Worm (Caenorhabditis elegans) whole organism, mixed stage, embryonic: ENCODE measurements around the gene daz-1.
A peak's percentile ranks its signal among the peaks of the same experiment; 100 is the strongest.

Experiments
- blmp-1 ChIP-seq: fragments of 150-350 bp; optimal IDR thresholded peaks from 2 replicates; lab custom pipeline; 2014; ENCODE audit warnings: missing biosample characterization, missing genetic modification characterization
- cnd-1 ChIP-seq: fragments of 200-800 bp; sonication (Bioruptor generic); optimal IDR thresholded peaks from 2 replicates; lab custom pipeline; 2018; ENCODE audit warnings: mild to moderate bottlenecking, missing genetic modification characterization, missing compliant biosample characterization
- lin-32 ChIP-seq: fragments of 200-800 bp; sonication (Bioruptor generic); optimal IDR thresholded peaks from 2 replicates; lab custom pipeline; 2018; ENCODE audit warnings: mild to moderate bottlenecking, missing genetic modification characterization, missing compliant biosample characterization
- mep-1 ChIP-seq: fragments of 150-350 bp; optimal IDR thresholded peaks from 2 replicates; lab custom pipeline; 2017; ENCODE audit warnings: missing biosample characterization, missing genetic modification reagents, missing genetic modification characterization, inconsistent platforms
- mls-2 ChIP-seq: sonication (generic microtip); optimal IDR thresholded peaks from 2 replicates; lab custom pipeline; 2016; ENCODE audit warnings: mild to moderate bottlenecking, missing genetic modification characterization, moderate library complexity, missing compliant biosample characterization
- nhr-12 ChIP-seq: fragments of 150-350 bp; optimal IDR thresholded peaks from 2 replicates; lab custom pipeline; 2014; ENCODE audit warnings: missing biosample characterization, missing genetic modification characterization
- nhr-2 ChIP-seq: fragments of 150-350 bp; optimal IDR thresholded peaks from 2 replicates; lab custom pipeline; 2014; ENCODE audit warnings: missing biosample characterization, missing genetic modification characterization
- nhr-237 ChIP-seq: fragments of 150-350 bp; optimal IDR thresholded peaks from 2 replicates; lab custom pipeline; 2014; ENCODE audit warnings: missing biosample characterization, missing genetic modification characterization
- nhr-76 ChIP-seq: sonication (generic microtip); optimal IDR thresholded peaks from 2 replicates; lab custom pipeline; 2017; ENCODE audit warnings: missing biosample characterization, missing genetic modification characterization
- pha-4 ChIP-seq: fragments of 150-350 bp; optimal IDR thresholded peaks from 2 replicates; lab custom pipeline; 2018; ENCODE audit warnings: missing biosample characterization, missing genetic modification reagents, missing genetic modification characterization
- snpc-4 ChIP-seq: fragments of 150-350 bp; optimal IDR thresholded peaks from 2 replicates; lab custom pipeline; 2014; ENCODE audit warnings: missing biosample characterization, missing genetic modification characterization
- sptf-1 ChIP-seq: sonication (generic microtip); optimal IDR thresholded peaks from 2 replicates; lab custom pipeline; 2017; ENCODE audit warnings: mild to moderate bottlenecking, missing genetic modification characterization, moderate library complexity, missing compliant biosample characterization
- unc-62 ChIP-seq: fragments of 150-350 bp; optimal IDR thresholded peaks from 2 replicates; lab custom pipeline; 2014; ENCODE audit warnings: missing biosample characterization, missing genetic modification reagents, missing genetic modification characterization
- ztf-11 ChIP-seq: fragments of 150-350 bp; optimal IDR thresholded peaks from 2 replicates; lab custom pipeline; 2014; ENCODE audit warnings: missing biosample characterization, missing genetic modification characterization

DNA sequence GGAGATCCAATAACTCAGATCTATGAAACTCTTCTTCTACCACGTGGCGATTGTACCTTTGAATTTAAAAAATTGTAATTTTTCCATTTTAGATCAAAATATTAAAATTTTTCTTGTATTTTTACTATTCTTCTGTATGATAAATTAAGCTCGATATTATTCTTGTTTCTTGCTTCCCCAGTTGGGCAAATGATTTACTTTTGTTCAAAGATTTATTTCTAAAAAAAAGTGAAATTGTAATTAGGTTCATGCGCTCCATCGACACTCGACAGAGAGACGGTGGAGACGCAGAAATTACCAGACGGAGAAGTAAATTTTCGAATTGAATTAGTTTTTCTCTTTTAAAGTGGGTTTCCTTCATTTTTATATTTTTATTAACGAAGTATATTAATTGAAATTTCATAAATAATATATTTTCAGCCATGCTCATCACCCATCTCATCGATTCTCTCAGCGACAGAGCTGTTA lies 49.7 kb downstream of the daz-1 start, which contains the start of gene npp-24:
- TF ChIP-seq blmp-1 (tag; lab: Kevin White, UChicago), result peak; percentile 3
- TF ChIP-seq nhr-76 (tag; lab: Kevin White, UChicago), result no peak
- no peak for TF ChIP-seq ztf-11
- no peak for TF ChIP-seq nhr-237 (tag; lab: Kevin White, UChicago)
- TF ChIP-seq lin-32, result no peak
- TF ChIP-seq mep-1 (tag; lab: Kevin White, UChicago), result no peak
- no peak for TF ChIP-seq snpc-4 (tag; lab: Kevin White, UChicago)
- TF ChIP-seq pha-4 (tag; lab: Kevin White, UChicago), result no peak
- TF ChIP-seq cnd-1 (tag; lab: Kevin White, UChicago), result no peak
- TF ChIP-seq nhr-2 (tag; lab: Kevin White, UChicago), result no peak
- TF ChIP-seq unc-62 (GFP tag; lab: Kevin White, UChicago), result no peak
- TF ChIP-seq mls-2, result no peak
- no peak for TF ChIP-seq nhr-12
- TF ChIP-seq sptf-1 (tag; lab: Kevin White, UChicago), result no peak
